Worm (Caenorhabditis elegans) whole organism, L3 larva: ENCODE data around the gene F14H12.2.

ENCODE experiments used
- ceh-9 ChIP-seq: sonication (generic microtip); optimal IDR thresholded peaks from 2 replicates; lab custom pipeline; 2018; ENCODE audit warnings: missing biosample characterization, missing genetic modification characterization
- lin-15B ChIP-seq: fragments of 150-350 bp; optimal IDR thresholded peaks from 2 replicates; lab custom pipeline; 2014; ENCODE audit warnings: missing biosample characterization, missing genetic modification characterization
- pha-4 ChIP-seq: fragments of 150-350 bp; optimal IDR thresholded peaks from 2 replicates; lab custom pipeline; 2014; ENCODE audit warnings: missing biosample characterization, missing genetic modification reagents, missing genetic modification characterization
- tbx-2 ChIP-seq: sonication (generic microtip); optimal IDR thresholded peaks from 2 replicates; lab custom pipeline; 2016; ENCODE audit warnings: mild to moderate bottlenecking, missing genetic modification characterization, missing compliant biosample characterization
- unc-39 ChIP-seq: sonication (generic microtip); optimal IDR thresholded peaks from 4 replicates; lab custom pipeline; 2017; ENCODE audit warnings: missing biosample characterization, missing genetic modification characterization
- ztf-11 ChIP-seq: fragments of 150-350 bp; optimal IDR thresholded peaks from 2 replicates; lab custom pipeline; 2014; ENCODE audit warnings: missing biosample characterization, missing genetic modification characterization

DNA sequence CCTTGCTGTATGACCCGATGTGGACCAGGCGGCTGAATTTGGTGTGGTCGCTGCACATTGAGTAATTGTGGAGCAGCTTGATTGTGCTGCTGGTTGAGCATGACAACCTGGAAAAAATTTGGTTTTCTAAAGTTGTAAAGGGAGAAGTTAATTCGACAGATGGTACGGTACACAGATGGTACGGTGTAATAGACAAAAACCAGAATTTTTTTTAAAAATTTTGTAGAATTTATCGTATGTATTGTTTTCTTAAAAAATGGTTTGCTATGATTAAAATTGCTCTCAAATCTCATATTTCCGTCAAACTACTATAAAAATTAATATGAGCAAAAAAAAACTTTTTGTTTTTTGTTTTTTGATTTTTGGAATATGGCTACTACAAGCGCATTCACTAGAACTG is 43.4 kb upstream of the F14H12.2 start, which contains the start of gene pqn-15:
- TF ChIP-seq unc-39 (tag; lab: Kevin White, UChicago) (no peak), ceh-9 (tag; lab: Kevin White, UChicago) (no peak), lin-15B (no peak), tbx-2 (tag; lab: Kevin White, UChicago) (no peak), ztf-11 (tag; lab: Kevin White, UChicago) (no peak), pha-4 (tag; lab: Kevin White, UChicago) (no peak)
